Worm (Caenorhabditis elegans): ENCODE results near the gene F17H10.2.

The F17H10.2 gene

DNA sequence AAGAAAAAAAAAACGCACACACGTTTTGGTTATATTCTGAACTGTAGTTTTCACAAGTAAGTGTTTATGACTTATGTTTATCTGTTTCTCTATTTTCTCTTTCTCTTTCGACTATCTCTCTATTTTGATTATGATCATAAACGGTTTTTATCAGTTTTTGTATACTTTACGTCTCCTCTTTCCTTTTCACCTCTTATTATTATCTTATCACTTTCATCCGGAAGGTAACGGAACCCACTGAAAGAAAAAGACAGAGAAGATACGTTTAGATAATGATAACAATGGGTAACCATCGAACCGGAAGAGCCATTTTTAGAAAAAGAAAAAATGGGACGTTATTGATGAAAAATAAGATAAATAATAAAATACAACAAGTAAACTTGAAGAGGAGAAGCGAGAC is 52.1 kb downstream of the F17H10.2 start (continued):
- no peak for TF ChIP-seq alr-1 (tag; optimal IDR thresholded peaks at IDR 0.05; ENCODE audit: borderline replicate concordance)
- TF ChIP-seq zip-4 (GFP tag; optimal IDR thresholded peaks at IDR 0.05): no peak
- TF ChIP-seq pag-3 (tag; optimal IDR thresholded peaks at IDR 0.05; ENCODE audit: borderline replicate concordance, insufficient read depth): no peak
- no peak for TF ChIP-seq nhr-28 (tag; optimal IDR thresholded peaks at IDR 0.05)
- no peak for TF ChIP-seq mdl-1 (tag; optimal IDR thresholded peaks at IDR 0.05)
- peak in 5 of 6 experiments; percentile 64 to 93 (median 91) for TF ChIP-seq elt-3 (tag; optimal IDR thresholded peaks at IDR 0.05)
- TF ChIP-seq tbx-2 (tag; optimal IDR thresholded peaks at IDR 0.05): no peak
- TF ChIP-seq pax-3 (tag; optimal IDR thresholded peaks at IDR 0.05): no peak
- TF ChIP-seq ets-5 (GFP tag; IDR thresholded peaks at IDR 0.05): no peak
- TF ChIP-seq nhr-90 (tag; optimal IDR thresholded peaks at IDR 0.05; ENCODE audit: poor library complexity): peak; percentile 52
- peak; percentile 72 for TF ChIP-seq lin-14 (GFP tag; optimal IDR thresholded peaks at IDR 0.05)
- TF ChIP-seq nhr-71 (tag; optimal IDR thresholded peaks at IDR 0.05): peak; percentile 53
- peak; percentile 15 for TF ChIP-seq mep-1 (tag; optimal IDR thresholded peaks at IDR 0.05)
- no peak for TF ChIP-seq dpl-1 (GFP tag; optimal IDR thresholded peaks at IDR 0.05)
- peak; percentile 68 for TF ChIP-seq tlp-1 (tag; optimal IDR thresholded peaks at IDR 0.05)
- peak; percentile 90 for TF ChIP-seq pqm-1 (tag; optimal IDR thresholded peaks at IDR 0.05)
- TF ChIP-seq sup-37 (GFP tag; optimal IDR thresholded peaks at IDR 0.05): no peak
- TF ChIP-seq jun-1 (tag; optimal IDR thresholded peaks at IDR 0.05): peak; percentile 80
- TF ChIP-seq nhr-85 (tag): no peak
- TF ChIP-seq xbp-1 (tag; optimal IDR thresholded peaks at IDR 0.05): no peak
- TF ChIP-seq lin-35 (GFP tag; optimal IDR thresholded peaks at IDR 0.05): peak in 1 of 2 experiments; percentile 46
- no peak for TF ChIP-seq aly-2 (tag; optimal IDR thresholded peaks at IDR 0.05)
- TF ChIP-seq snu-23 (GFP tag; optimal IDR thresholded peaks at IDR 0.05): peak; percentile 2
- TF ChIP-seq mef-2 (tag; optimal IDR thresholded peaks at IDR 0.05): no peak
- TF ChIP-seq nhr-11 (tag; optimal IDR thresholded peaks at IDR 0.05): no peak
